Worm (Caenorhabditis elegans) whole organism, L1 larva: Measurements from ENCODE around the gene drr-2.
A peak's percentile ranks its signal among the peaks of the same experiment; 100 is the strongest.

Source experiments
- F16B12.6 ChIP-seq: fragments of 150-350 bp; optimal IDR thresholded peaks from 2 replicates; lab custom pipeline; 2014; ENCODE audit warnings: missing biosample characterization, missing genetic modification characterization
- dsc-1 ChIP-seq: sonication (generic microtip); optimal IDR thresholded peaks from 2 replicates; lab custom pipeline; 2016; ENCODE audit warnings: mild to moderate bottlenecking, missing genetic modification characterization, missing compliant biosample characterization
- egl-27 ChIP-seq, 2 experiments: fragments of 150-350 bp in 1 of 2; sonication (generic microtip); optimal IDR thresholded peaks; 3 replicates each; lab custom pipeline; 2017 to 2018; ENCODE audit warnings: missing biosample characterization in 2 of 2, missing genetic modification characterization in 2 of 2, missing genetic modification reagents in 2 of 2
- elt-3 ChIP-seq, 6 experiments: fragments of 150-350 bp in 1 of 6; sonication (generic microtip); optimal IDR thresholded peaks; 2 replicates each; lab custom pipeline; 2017 to 2018; ENCODE audit warnings: missing biosample characterization in 6 of 6, missing genetic modification characterization in 6 of 6, inconsistent platforms in 1 of 6
- fos-1 ChIP-seq: fragments of 150-350 bp; optimal IDR thresholded peaks from 2 replicates; lab custom pipeline; 2014; ENCODE audit warnings: missing biosample characterization, missing genetic modification characterization
- lin-39 ChIP-seq: fragments of 150-350 bp; optimal IDR thresholded peaks from 2 replicates; lab custom pipeline; 2014; ENCODE audit warnings: missing biosample characterization, missing genetic modification reagents, missing genetic modification characterization
- nhr-12 ChIP-seq: sonication (generic microtip); optimal IDR thresholded peaks from 2 replicates; lab custom pipeline; 2017; ENCODE audit warnings: missing biosample characterization, missing genetic modification characterization
- nhr-76 ChIP-seq: sonication (generic microtip); optimal IDR thresholded peaks from 2 replicates; lab custom pipeline; 2017; ENCODE audit warnings: missing biosample characterization, missing genetic modification characterization
- rnt-1 ChIP-seq: sonication (generic microtip); optimal IDR thresholded peaks from 2 replicates; lab custom pipeline; 2016; ENCODE audit warnings: mild to moderate bottlenecking, missing genetic modification characterization, moderate library complexity, missing compliant biosample characterization
- skn-1 ChIP-seq: fragments of 150-350 bp; optimal IDR thresholded peaks from 2 replicates; lab custom pipeline; 2014; ENCODE audit warnings: missing biosample characterization, missing genetic modification characterization
- unc-62 ChIP-seq: fragments of 150-350 bp; optimal IDR thresholded peaks from 2 replicates; lab custom pipeline; 2014; ENCODE audit warnings: missing biosample characterization, missing genetic modification reagents, missing genetic modification characterization
- unc-86 ChIP-seq: sonication (generic microtip); optimal IDR thresholded peaks from 2 replicates; lab custom pipeline; 2016; ENCODE audit warnings: missing genetic modification characterization, missing compliant biosample characterization
- zip-4 ChIP-seq: fragments of 200-800 bp; sonication (Bioruptor generic); optimal IDR thresholded peaks from 2 replicates; lab custom pipeline; 2018; ENCODE audit warnings: mild to moderate bottlenecking, missing genetic modification characterization, moderate library complexity, missing compliant biosample characterization
- ztf-4 ChIP-seq: fragments of 150-350 bp; optimal IDR thresholded peaks from 2 replicates; lab custom pipeline; 2014; ENCODE audit warnings: missing biosample characterization, missing genetic modification characterization

DNA sequence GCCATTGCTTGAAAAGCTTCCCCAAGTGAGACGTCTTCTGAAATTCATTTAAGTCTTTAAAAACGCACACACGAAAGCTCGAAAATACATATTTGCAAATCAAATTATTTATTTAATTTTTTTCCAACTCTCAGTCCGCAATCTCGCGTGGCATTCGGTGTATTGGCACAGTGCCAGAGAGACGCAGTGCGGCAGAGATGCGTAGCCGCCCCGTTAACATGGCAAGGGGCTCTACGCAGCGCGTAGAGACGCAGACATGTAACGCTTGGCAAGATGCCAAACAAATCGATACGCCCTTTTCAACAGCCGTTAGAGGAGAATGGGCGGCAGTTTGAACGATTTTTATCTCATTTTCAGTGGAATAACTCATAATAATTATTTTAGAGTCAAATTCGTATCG, at the start of gene drr-2, which contains the start of gene set-16:
- TF ChIP-seq unc-86 (tag; lab: Kevin White, UChicago) (peak; percentile 99), nhr-12 (tag; lab: Kevin White, UChicago) (peak; percentile 60), skn-1 (peak; percentile 94), ztf-4 (tag; lab: Kevin White, UChicago) (peak; percentile 98), nhr-76 (tag; lab: Kevin White, UChicago) (peak; percentile 76), egl-27 (tag; optimal IDR thresholded peaks at IDR 0.05; lab: Kevin White, UChicago) (peak in 1 of 2 experiments; percentile 80), elt-3 (tag; optimal IDR thresholded peaks at IDR 0.05; lab: Kevin White, UChicago) (peak in 3 of 6 experiments; percentile 94 to 98 (median 95)), fos-1 (tag; lab: Kevin White, UChicago) (peak; percentile 94), lin-39 (tag; lab: Kevin White, UChicago) (peak; percentile 92), unc-62 (GFP tag; lab: Kevin White, UChicago) (no peak), F16B12.6 (tag; lab: Kevin White, UChicago) (peak; percentile 100), rnt-1 (tag; lab: Kevin White, UChicago) (peak; percentile 98), dsc-1 (tag; lab: Kevin White, UChicago) (peak; percentile 99), zip-4 (GFP tag; lab: Kevin White, UChicago) (peak; percentile 94)
